Worm (Caenorhabditis elegans): ENCODE data around the gene srt-43.

DNA sequence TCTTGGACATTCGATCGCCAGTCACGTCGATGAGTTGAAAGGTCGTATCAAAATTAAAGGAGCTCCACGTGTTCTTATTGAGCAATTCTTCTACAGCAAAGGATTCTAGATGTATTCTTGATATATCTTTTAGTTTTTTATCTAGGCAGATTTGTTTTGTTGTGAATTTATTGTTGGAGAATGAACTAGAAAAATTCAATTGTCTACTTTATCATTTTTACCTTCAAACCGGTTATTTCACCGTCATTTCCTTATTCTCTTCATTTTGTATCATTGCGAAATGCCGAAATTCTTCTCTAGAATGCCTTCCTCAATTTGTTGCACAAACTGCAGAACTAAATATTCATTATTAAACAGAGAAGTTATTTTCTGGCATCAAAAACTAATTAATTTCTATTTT lies 39.8 kb upstream of the srt-43 start, which contains the start of gene R11D1.10:
- TF ChIP-seq klf-2 (GFP tag; conservative IDR thresholded peaks at IDR 0.05) (no peak), ztf-23 (GFP tag; IDR thresholded peaks at IDR 0.05) (no peak)
